Fruit fly (Drosophila melanogaster) whole organism, wandering third instar larva: ENCODE measurements around the gene Trmt6.

Source experiments
- Abd-B ChIP-seq: fragments of >200 bp; optimal IDR thresholded peaks from 2 replicates; lab custom pipeline; 2017; ENCODE audit warnings: missing biosample characterization, missing genetic modification characterization
- CrebA ChIP-seq: fragments of 200-800 bp; sonication (Bioruptor generic); optimal IDR thresholded peaks from 2 replicates; lab custom pipeline; 2016; ENCODE audit warnings: missing biosample characterization, mild to moderate bottlenecking, missing genetic modification characterization, borderline replicate concordance
- Dfd ChIP-seq: fragments of >200 bp; optimal IDR thresholded peaks from 2 replicates; lab custom pipeline; 2017; ENCODE audit warnings: missing biosample characterization, missing genetic modification characterization
- Dif ChIP-seq: fragments of 200-275, 200-300 bp; sonication (Bioruptor generic); optimal IDR thresholded peaks from 2 replicates; lab custom pipeline; 2018; ENCODE audit warnings: missing biosample characterization, missing genetic modification characterization; ENCODE audit not compliant: partially characterized antibody
- GATAd ChIP-seq: sonication (Bioruptor generic); optimal IDR thresholded peaks from 2 replicates; lab custom pipeline; 2016; ENCODE audit warnings: missing biosample characterization, missing genetic modification characterization
- HLH106 ChIP-seq: fragments of 200-800 bp; optimal IDR thresholded peaks from 3 replicates; lab custom pipeline; 2019; ENCODE audit warnings: missing biosample characterization, mild to moderate bottlenecking, missing genetic modification characterization, moderate library complexity
- Hnf4 ChIP-seq: fragments of 200-800 bp; sonication (Bioruptor generic); optimal IDR thresholded peaks from 2 replicates; lab custom pipeline; 2016; ENCODE audit warnings: missing biosample characterization, mild to moderate bottlenecking, missing genetic modification characterization
- Hr78 ChIP-seq: fragments of >200 bp; optimal IDR thresholded peaks from 2 replicates; lab custom pipeline; 2017; ENCODE audit warnings: missing biosample characterization, missing genetic modification characterization
- Hr83 ChIP-seq: fragments of 200-300 bp; sonication (Bioruptor generic); optimal IDR thresholded peaks from 2 replicates; lab custom pipeline; 2016; ENCODE audit warnings: missing biosample characterization, mild to moderate bottlenecking, missing genetic modification characterization, moderate library complexity; ENCODE audit not compliant: poor library complexity, severe bottlenecking
- Jra ChIP-seq: sonication (Bioruptor generic); optimal IDR thresholded peaks from 2 replicates; lab custom pipeline; 2016; ENCODE audit warnings: missing biosample characterization, missing genetic modification characterization
- Mio ChIP-seq: sonication (Bioruptor generic); optimal IDR thresholded peaks from 2 replicates; lab custom pipeline; 2016; ENCODE audit warnings: missing biosample characterization, missing genetic modification characterization
- Myc ChIP-seq: fragments of >200 bp; optimal IDR thresholded peaks from 2 replicates; lab custom pipeline; 2017
- N ChIP-seq: fragments of >200 bp; optimal IDR thresholded peaks from 2 replicates; lab custom pipeline; 2018; ENCODE audit warnings: missing biosample characterization, missing external identifiers, missing genetic modification characterization
- OdsH ChIP-seq: fragments of 200-800 bp; sonication (Bioruptor generic); optimal IDR thresholded peaks from 2 replicates; lab custom pipeline; 2016; ENCODE audit warnings: missing biosample characterization, mild to moderate bottlenecking, missing genetic modification characterization
- Rel ChIP-seq, 2 experiments: fragments of 200-800 bp; sonication (Bioruptor generic) in 1 of 2; optimal IDR thresholded peaks; 2 replicates in 1 of 2; 3 replicates in 1 of 2; lab custom pipeline; 2016 to 2019; ENCODE audit warnings: mild to moderate bottlenecking in 2 of 2, missing biosample characterization in 2 of 2, missing genetic modification characterization in 2 of 2, moderate library complexity in 1 of 2
- Sp1 ChIP-seq: fragments of 200-800 bp; sonication (Bioruptor generic); optimal IDR thresholded peaks from 3 replicates; lab custom pipeline; 2019; ENCODE audit warnings: missing biosample characterization, mild to moderate bottlenecking, missing genetic modification characterization, moderate library complexity
- Vsx2 ChIP-seq: fragments of 200-300, 225-300 bp; sonication (Bioruptor generic); optimal IDR thresholded peaks from 2 replicates; lab custom pipeline; 2018; ENCODE audit warnings: missing biosample characterization, missing genetic modification characterization; ENCODE audit not compliant: partially characterized antibody
- br ChIP-seq: fragments of 200-800 bp; sonication (Bioruptor generic); optimal IDR thresholded peaks from 2 replicates; lab custom pipeline; 2016; ENCODE audit warnings: missing biosample characterization, missing genetic modification characterization
- brk ChIP-seq: fragments of 200-800 bp; sonication (Bioruptor generic); optimal IDR thresholded peaks from 2 replicates; lab custom pipeline; 2016; ENCODE audit warnings: missing biosample characterization, mild to moderate bottlenecking, missing genetic modification characterization
- dl ChIP-seq, 2 experiments: fragments of 175-275, 200-275 bp in 1 of 2; fragments of 200-275 bp in 1 of 2; sonication (Bioruptor generic); optimal IDR thresholded peaks; lab custom pipeline; 2018; ENCODE audit warnings: mild to moderate bottlenecking in 2 of 2, missing biosample characterization in 2 of 2, missing genetic modification characterization in 2 of 2, moderate library complexity in 2 of 2; ENCODE audit not compliant: partially characterized antibody in 2 of 2, insufficient read depth in 1 of 2
- dmrt93B ChIP-seq: fragments of 200-800 bp; sonication (Bioruptor generic); optimal IDR thresholded peaks from 2 replicates; lab custom pipeline; 2018; ENCODE audit warnings: missing biosample characterization, mild to moderate bottlenecking, missing genetic modification characterization
- dsf ChIP-seq: sonication (Bioruptor generic); optimal IDR thresholded peaks from 2 replicates; lab custom pipeline; 2016; ENCODE audit warnings: missing biosample characterization, missing genetic modification characterization, borderline replicate concordance
- ey ChIP-seq: fragments of 200-800 bp; sonication (Bioruptor generic); optimal IDR thresholded peaks from 2 replicates; lab custom pipeline; 2016; ENCODE audit warnings: missing biosample characterization, missing genetic modification characterization
- foxo ChIP-seq, 2 experiments: fragments of 200-800 bp; sonication (Bioruptor generic); optimal IDR thresholded peaks; 2 replicates in 1 of 2; 3 replicates in 1 of 2; lab custom pipeline; 2016 to 2017; ENCODE audit warnings: missing biosample characterization in 2 of 2, missing genetic modification characterization in 2 of 2
- fru ChIP-seq: fragments of 200-800 bp; sonication (Bioruptor generic); optimal IDR thresholded peaks from 3 replicates; lab custom pipeline; 2016; ENCODE audit warnings: missing biosample characterization, mild to moderate bottlenecking, missing genetic modification characterization
- h ChIP-seq: fragments of 200-800 bp; sonication (Bioruptor generic); optimal IDR thresholded peaks from 3 replicates; lab custom pipeline; 2016; ENCODE audit warnings: missing biosample characterization, mild to moderate bottlenecking, missing genetic modification characterization
- lola ChIP-seq: fragments of >200 bp; optimal IDR thresholded peaks from 2 replicates; lab custom pipeline; 2017; ENCODE audit warnings: missing biosample characterization, missing genetic modification characterization
- pan ChIP-seq: fragments of >200 bp; optimal IDR thresholded peaks from 2 replicates; lab custom pipeline; 2017
- psq ChIP-seq: fragments of 200-800 bp; sonication (Bioruptor generic); optimal IDR thresholded peaks from 3 replicates; lab custom pipeline; 2017; ENCODE audit warnings: missing biosample characterization, mild to moderate bottlenecking, missing genetic modification characterization, moderate library complexity
- rgr ChIP-seq: fragments of 200-800 bp; sonication (Bioruptor generic); optimal IDR thresholded peaks from 3 replicates; lab custom pipeline; 2016; ENCODE audit warnings: missing biosample characterization, mild to moderate bottlenecking, missing genetic modification characterization
- sage ChIP-seq: fragments of 200-800 bp; sonication (Bioruptor generic); optimal IDR thresholded peaks from 2 replicates; lab custom pipeline; 2016; ENCODE audit warnings: missing biosample characterization, mild to moderate bottlenecking, missing genetic modification characterization
- sv ChIP-seq: fragments of 200-800 bp; sonication (Bioruptor generic); optimal IDR thresholded peaks from 3 replicates; lab custom pipeline; 2016; ENCODE audit warnings: missing biosample characterization, missing genetic modification characterization
- tai ChIP-seq: sonication (Bioruptor generic); optimal IDR thresholded peaks from 2 replicates; lab custom pipeline; 2016; ENCODE audit warnings: missing biosample characterization, missing genetic modification characterization
- usp ChIP-seq: fragments of >200 bp; optimal IDR thresholded peaks from 2 replicates; lab custom pipeline; 2017; ENCODE audit warnings: missing biosample characterization, missing genetic modification characterization
- woc ChIP-seq: sonication (Bioruptor generic); optimal IDR thresholded peaks from 2 replicates; lab custom pipeline; 2016; ENCODE audit warnings: missing biosample characterization, mild to moderate bottlenecking, missing genetic modification characterization

Trmt6 gene

DNA sequence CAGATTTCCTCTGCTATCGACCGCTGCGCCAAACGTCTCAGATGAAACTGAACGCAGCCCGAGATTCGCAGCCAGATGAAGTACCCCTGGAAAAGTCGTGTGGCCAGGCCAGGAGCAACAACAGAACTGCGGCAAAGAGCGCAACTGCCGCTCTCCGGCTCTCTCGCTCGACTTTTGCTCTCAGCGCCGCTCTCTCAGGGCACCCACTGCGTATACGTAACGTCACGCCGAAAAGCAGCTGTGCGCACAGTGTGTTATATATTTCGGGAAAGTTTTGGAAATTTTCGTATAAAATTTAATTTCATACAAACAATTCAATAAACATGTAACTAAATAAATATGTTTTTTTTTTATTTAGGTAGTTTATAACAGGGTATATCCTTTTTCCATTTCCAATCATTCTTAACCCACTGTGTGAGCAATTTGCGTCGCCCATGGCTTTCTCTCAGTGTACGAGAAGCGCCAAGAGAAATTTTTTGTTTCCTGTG, 39.0 kb upstream of the Trmt6 start, which contains the start of gene Dpp10:
Gene Dpp10 (minus strand): TSS at position 51 of the 488 bp plus-strand sequence.
- TF ChIP-seq sv (GFP tag; lab: Kevin White, UChicago) (peak; percentile 91), Myc (no peak), Abd-B (GFP tag; lab: Kevin White, UChicago) (no peak), dmrt93B (GFP tag; lab: Kevin White, UChicago) (peak; percentile 37), br (GFP tag; lab: Kevin White, UChicago) (peak; percentile 70), CrebA (no peak), Dfd (no peak), Sp1 (GFP tag; lab: Kevin White, UChicago) (peak; percentile 62), foxo (GFP tag; optimal IDR thresholded peaks at IDR 0.05; lab: Kevin White, UChicago) (peak in 1 of 2 experiments; percentile 70), N (GFP tag; lab: Kevin White, UChicago) (no peak), dl (GFP tag; optimal IDR thresholded peaks at IDR 0.05; lab: Kevin White, UChicago; ENCODE audit: insufficient read depth in 1 of 2, partially characterized antibody in 2 of 2) (peak in 1 of 2 experiments; percentile 9), HLH106 (tag; lab: Kevin White, UChicago) (peak; percentile 73), usp (no peak), psq (GFP tag; lab: Kevin White, UChicago) (peak; percentile 48), fru (GFP tag; lab: Kevin White, UChicago) (peak; percentile 77), lola (GFP tag; lab: Kevin White, UChicago) (no peak), Hnf4 (GFP tag; lab: Kevin White, UChicago) (peak; percentile 39), Vsx2 (GFP tag; lab: Kevin White, UChicago) (peak; percentile 5), rgr (GFP tag; lab: Kevin White, UChicago) (peak; percentile 61), tai (peak; percentile 61), h (GFP tag; lab: Kevin White, UChicago) (peak; percentile 63), pan (no peak), ey (GFP tag; lab: Kevin White, UChicago) (peak; percentile 64), Dif (GFP tag; lab: Kevin White, UChicago) (peak; percentile 56), brk (GFP tag; lab: Kevin White, UChicago) (no peak), OdsH (GFP tag; lab: Kevin White, UChicago) (peak; percentile 48)
- TF ChIP-seq, all 38 proteins: peak for 17

DNA sequence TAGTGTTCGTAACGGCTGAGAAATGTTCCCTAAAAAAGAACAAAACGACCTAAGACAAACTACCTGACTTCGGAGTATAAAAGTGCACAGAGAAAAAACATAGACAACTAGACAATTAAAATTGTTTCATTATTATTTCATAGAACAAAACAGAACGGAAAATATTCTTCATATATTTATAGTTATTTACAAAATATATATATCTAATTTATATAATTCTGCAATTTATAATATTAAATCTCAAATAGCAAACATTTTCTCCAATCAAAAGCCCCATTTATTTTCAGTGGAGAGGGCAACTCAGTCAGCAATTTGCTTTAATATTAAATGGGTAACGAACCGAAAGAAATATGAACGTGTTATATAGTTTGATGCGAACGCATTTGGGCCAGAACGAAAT, 32.9 kb upstream of the Trmt6 start:
- TF ChIP-seq OdsH (GFP tag; lab: Kevin White, UChicago) (no peak), Vsx2 (GFP tag; lab: Kevin White, UChicago) (no peak), GATAd (no peak), Mio (GFP tag; lab: Kevin White, UChicago) (no peak), Dfd (no peak), pan (no peak), usp (no peak), Sp1 (GFP tag; lab: Kevin White, UChicago) (no peak), woc (GFP tag; lab: Kevin White, UChicago) (no peak), h (GFP tag; lab: Kevin White, UChicago) (no peak), fru (GFP tag; lab: Kevin White, UChicago) (no peak), sage (GFP tag; lab: Kevin White, UChicago) (no peak), Hr83 (GFP tag; lab: Kevin White, UChicago) (no peak), brk (GFP tag; lab: Kevin White, UChicago) (no peak), psq (GFP tag; lab: Kevin White, UChicago) (no peak), dmrt93B (GFP tag; lab: Kevin White, UChicago) (no peak), foxo (GFP tag; optimal IDR thresholded peaks at IDR 0.05; lab: Kevin White, UChicago) (no peak), HLH106 (tag; lab: Kevin White, UChicago) (no peak)

DNA sequence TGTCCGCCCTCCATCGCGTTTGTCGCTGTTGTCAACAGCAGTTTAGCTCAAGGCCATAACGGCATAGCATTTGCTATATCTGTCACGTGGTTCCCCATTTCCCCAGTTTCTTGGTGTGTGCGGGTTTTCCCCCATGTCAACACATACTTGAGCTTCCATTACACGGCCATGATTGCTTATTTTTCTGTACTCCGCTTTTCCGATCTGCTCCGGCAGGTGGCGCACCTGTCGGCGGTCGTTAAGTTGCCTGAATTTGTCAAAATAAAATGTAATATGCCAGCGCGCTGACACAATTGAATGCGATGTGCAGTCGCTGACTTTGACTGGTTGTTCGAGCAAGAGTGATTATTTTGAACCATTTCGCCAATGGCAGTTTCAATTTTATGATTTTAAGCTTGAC, 22.3 kb upstream of the Trmt6 start:
- no peak for TF ChIP-seq pan
- TF ChIP-seq sv (GFP tag; lab: Kevin White, UChicago), result no peak
- no peak for TF ChIP-seq Mio (GFP tag; lab: Kevin White, UChicago)
- no peak for TF ChIP-seq Jra
- no peak for TF ChIP-seq Dfd
- no peak for TF ChIP-seq Hr78 (GFP tag; lab: Kevin White, UChicago)
- TF ChIP-seq Rel (GFP tag; optimal IDR thresholded peaks at IDR 0.05; lab: Kevin White, UChicago), result no peak
- no peak for TF ChIP-seq Rel (tag; optimal IDR thresholded peaks at IDR 0.05; lab: Kevin White, UChicago)
- no peak for TF ChIP-seq dsf
- no peak for TF ChIP-seq br (GFP tag; lab: Kevin White, UChicago)
- no peak for TF ChIP-seq lola (GFP tag; lab: Kevin White, UChicago)
- TF ChIP-seq woc (GFP tag; lab: Kevin White, UChicago), result no peak
